Worm (Caenorhabditis elegans) whole organism, L3 larva: ENCODE data around the gene B0034.2.

ENCODE experiments used
- aly-2 ChIP-seq: fragments of 150-350 bp; optimal IDR thresholded peaks from 2 replicates; lab custom pipeline; 2014; ENCODE audit warnings: missing biosample characterization, missing genetic modification characterization
- ceh-9 ChIP-seq: sonication (generic microtip); optimal IDR thresholded peaks from 2 replicates; lab custom pipeline; 2018; ENCODE audit warnings: missing biosample characterization, missing genetic modification characterization
- daf-12 ChIP-seq: fragments of 150-350 bp; optimal IDR thresholded peaks from 2 replicates; lab custom pipeline; 2014; ENCODE audit warnings: missing biosample characterization, missing genetic modification reagents, missing genetic modification characterization
- egl-5 ChIP-seq: fragments of 150-350 bp; optimal IDR thresholded peaks from 2 replicates; lab custom pipeline; 2017; ENCODE audit warnings: missing biosample characterization, missing genetic modification reagents, missing genetic modification characterization, inconsistent platforms
- elt-2 ChIP-seq: sonication (generic microtip); optimal IDR thresholded peaks from 2 replicates; lab custom pipeline; 2016; ENCODE audit warnings: missing genetic modification reagents, mild to moderate bottlenecking, missing genetic modification characterization, missing compliant biosample characterization
- eor-1 ChIP-seq, 2 experiments: fragments of 150-350 bp; optimal IDR thresholded peaks; 2 replicates each; lab custom pipeline; 2014 to 2018; ENCODE audit warnings: missing biosample characterization in 2 of 2, missing genetic modification characterization in 2 of 2
- fkh-10 ChIP-seq: sonication (generic microtip); optimal IDR thresholded peaks from 2 replicates; lab custom pipeline; 2017; ENCODE audit warnings: missing biosample characterization, missing genetic modification reagents, missing genetic modification characterization
- fkh-2 ChIP-seq: fragments of 150-350 bp; optimal IDR thresholded peaks from 2 replicates; lab custom pipeline; 2014; ENCODE audit warnings: missing biosample characterization, missing genetic modification reagents, missing genetic modification characterization
- fos-1 ChIP-seq: fragments of 150-350 bp; optimal IDR thresholded peaks from 2 replicates; lab custom pipeline; 2014; ENCODE audit warnings: missing biosample characterization, missing genetic modification characterization
- jun-1 ChIP-seq: fragments of 150-350 bp; optimal IDR thresholded peaks from 2 replicates; lab custom pipeline; 2014; ENCODE audit warnings: missing biosample characterization, missing genetic modification reagents, missing genetic modification characterization
- lin-15B ChIP-seq: fragments of 150-350 bp; optimal IDR thresholded peaks from 2 replicates; lab custom pipeline; 2014; ENCODE audit warnings: missing biosample characterization, missing genetic modification characterization
- lin-39 ChIP-seq: fragments of 150-350 bp; optimal IDR thresholded peaks from 2 replicates; lab custom pipeline; 2018; ENCODE audit warnings: missing biosample characterization, missing genetic modification reagents, missing genetic modification characterization
- lsy-12 ChIP-seq: sonication (generic microtip); optimal IDR thresholded peaks from 2 replicates; lab custom pipeline; 2016; ENCODE audit warnings: mild to moderate bottlenecking, missing genetic modification characterization, missing compliant biosample characterization
- mdl-1 ChIP-seq: fragments of 150-350 bp; optimal IDR thresholded peaks from 2 replicates; lab custom pipeline; 2014; ENCODE audit warnings: missing biosample characterization, missing genetic modification characterization
- nfya-1 ChIP-seq: sonication (generic microtip); optimal IDR thresholded peaks from 2 replicates; lab custom pipeline; 2017; ENCODE audit warnings: missing genetic modification characterization, mild to moderate bottlenecking, missing compliant biosample characterization, antibody characterized with exemption, moderate library complexity; ENCODE audit not compliant: insufficient read depth
- nhr-12 ChIP-seq: fragments of 150-350 bp; optimal IDR thresholded peaks from 2 replicates; lab custom pipeline; 2014; ENCODE audit warnings: missing biosample characterization, missing genetic modification characterization
- nhr-23 ChIP-seq: fragments of 150-350 bp; optimal IDR thresholded peaks from 2 replicates; lab custom pipeline; 2014; ENCODE audit warnings: missing biosample characterization, missing genetic modification reagents, missing genetic modification characterization
- nhr-25 ChIP-seq: sonication (generic microtip); optimal IDR thresholded peaks from 2 replicates; lab custom pipeline; 2017; ENCODE audit warnings: missing biosample characterization, missing genetic modification characterization
- nhr-28 ChIP-seq: fragments of 150-350 bp; optimal IDR thresholded peaks from 2 replicates; lab custom pipeline; 2014; ENCODE audit warnings: missing biosample characterization, missing genetic modification characterization
- nhr-43 ChIP-seq: sonication (generic microtip); optimal IDR thresholded peaks from 2 replicates; lab custom pipeline; 2016; ENCODE audit warnings: mild to moderate bottlenecking, missing genetic modification characterization, missing compliant biosample characterization; ENCODE audit not compliant: poor library complexity, severe bottlenecking
- nhr-76 ChIP-seq: fragments of 150-350 bp; sonication (generic microtip); optimal IDR thresholded peaks from 5 replicates; lab custom pipeline; 2014; ENCODE audit warnings: missing biosample characterization, missing genetic modification characterization
- nhr-77 ChIP-seq: fragments of 150-350 bp; optimal IDR thresholded peaks from 2 replicates; lab custom pipeline; 2014; ENCODE audit warnings: missing biosample characterization, missing genetic modification characterization
- pha-4 ChIP-seq: fragments of 150-350 bp; optimal IDR thresholded peaks from 2 replicates; lab custom pipeline; 2014; ENCODE audit warnings: missing biosample characterization, missing genetic modification reagents, missing genetic modification characterization
- pqm-1 ChIP-seq: fragments of 150-350 bp; optimal IDR thresholded peaks from 2 replicates; lab custom pipeline; 2017; ENCODE audit warnings: missing biosample characterization, missing genetic modification characterization, inconsistent platforms
- skn-1 ChIP-seq: fragments of 150-350 bp; optimal IDR thresholded peaks from 2 replicates; lab custom pipeline; 2014; ENCODE audit warnings: missing biosample characterization, missing genetic modification characterization
- snpc-4 ChIP-seq: fragments of 150-350 bp; optimal IDR thresholded peaks from 2 replicates; lab custom pipeline; 2014; ENCODE audit warnings: missing biosample characterization, missing genetic modification characterization
- tbx-2 ChIP-seq: sonication (generic microtip); optimal IDR thresholded peaks from 2 replicates; lab custom pipeline; 2016; ENCODE audit warnings: mild to moderate bottlenecking, missing genetic modification characterization, missing compliant biosample characterization
- unc-39 ChIP-seq: sonication (generic microtip); optimal IDR thresholded peaks from 4 replicates; lab custom pipeline; 2017; ENCODE audit warnings: missing biosample characterization, missing genetic modification characterization
- unc-62 ChIP-seq: fragments of 150-350 bp; sonication (generic microtip); optimal IDR thresholded peaks from 4 replicates; lab custom pipeline; 2014; ENCODE audit warnings: missing biosample characterization, missing genetic modification reagents, missing genetic modification characterization
- zag-1 ChIP-seq: fragments of 150-350 bp; optimal IDR thresholded peaks from 2 replicates; lab custom pipeline; 2014; ENCODE audit warnings: missing biosample characterization, missing genetic modification characterization
- ztf-11 ChIP-seq: fragments of 150-350 bp; optimal IDR thresholded peaks from 2 replicates; lab custom pipeline; 2014; ENCODE audit warnings: missing biosample characterization, missing genetic modification characterization

The B0034.2 gene

ce11 chrII:5917010-5917472 is 27.1 kb downstream of the B0034.2 start, which contains the start of gene frh-1:
Gene frh-1 (plus strand): TSS chrII:5917422.
- TF ChIP-seq nhr-28 (tag; lab: Kevin White, UChicago) (no peak), elt-2 (peak; percentile 26), nhr-12 (tag; lab: Kevin White, UChicago) (no peak), unc-39 (tag; lab: Kevin White, UChicago) (no peak)

DNA sequence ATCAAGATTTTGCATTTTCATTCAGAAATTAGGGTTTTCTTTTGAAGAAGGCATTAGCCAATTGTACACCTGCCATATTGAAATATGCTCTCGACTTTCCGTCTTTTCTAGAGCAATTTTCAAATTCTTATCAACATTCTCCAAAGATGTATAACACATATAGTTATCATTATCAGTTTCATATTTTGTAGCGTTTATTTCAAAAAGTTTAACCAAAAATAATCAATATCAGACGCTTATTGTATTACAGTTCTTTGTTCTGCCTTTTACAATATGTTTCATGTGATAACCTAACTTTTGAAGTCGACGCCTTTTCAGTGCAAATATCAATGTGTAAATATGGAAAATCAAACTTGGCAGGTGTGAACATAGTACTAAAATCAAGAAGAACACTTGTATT is 30.3 kb downstream of the B0034.2 start:
- peak; percentile 80 for TF ChIP-seq pqm-1 (tag; lab: Kevin White, UChicago)
- peak; percentile 77 for TF ChIP-seq elt-2
- TF ChIP-seq lin-15B: no peak
- TF ChIP-seq pha-4 (tag; lab: Kevin White, UChicago): peak; percentile 42

DNA sequence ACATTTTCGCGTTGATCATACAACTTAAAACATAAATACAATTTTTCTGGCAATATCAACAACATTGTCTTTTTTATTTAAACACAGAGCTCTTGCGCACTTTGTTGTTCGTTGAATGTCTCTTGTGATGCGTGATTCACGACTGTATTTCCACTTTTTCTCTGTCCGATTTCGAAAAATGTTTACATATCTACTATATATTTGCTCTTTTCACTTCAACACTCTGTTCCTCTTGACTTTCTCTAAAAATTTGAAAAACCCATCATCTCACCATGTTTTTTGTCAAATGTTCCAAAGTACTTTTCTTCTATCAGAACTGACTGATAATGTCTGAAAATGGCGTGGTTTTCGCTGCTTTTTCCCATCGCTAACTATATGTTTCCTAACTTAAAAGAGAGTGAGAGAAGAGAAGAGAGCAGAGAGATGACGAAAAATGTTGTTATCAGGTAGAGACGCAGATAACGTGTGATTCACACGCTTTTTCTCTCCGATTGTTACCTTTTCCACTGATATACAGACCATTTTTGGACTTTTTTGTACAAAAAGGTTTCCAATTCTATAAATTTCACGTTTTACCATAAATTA is 32.1 kb downstream of the B0034.2 start:
- no peak for TF ChIP-seq unc-62
- TF ChIP-seq fos-1 (tag; lab: Kevin White, UChicago): no peak
- TF ChIP-seq pha-4 (tag; lab: Kevin White, UChicago): peak; percentile 94
- no peak for TF ChIP-seq aly-2 (tag; lab: Kevin White, UChicago)
- no peak for TF ChIP-seq daf-12
- TF ChIP-seq ztf-11 (tag; lab: Kevin White, UChicago): no peak
- no peak for TF ChIP-seq fkh-2
- TF ChIP-seq lin-15B: no peak
- TF ChIP-seq lsy-12 (tag; lab: Kevin White, UChicago): no peak
- no peak for TF ChIP-seq nhr-23 (tag; lab: Kevin White, UChicago)
- TF ChIP-seq elt-2: peak; percentile 94
- no peak for TF ChIP-seq eor-1 (tag; optimal IDR thresholded peaks at IDR 0.05; lab: Kevin White, UChicago)
- no peak for TF ChIP-seq lin-39
- no peak for TF ChIP-seq fkh-10 (GFP tag; lab: Kevin White, UChicago)
- no peak for TF ChIP-seq tbx-2 (tag; lab: Kevin White, UChicago)
- peak; percentile 96 for TF ChIP-seq pqm-1 (tag; lab: Kevin White, UChicago)
- TF ChIP-seq skn-1: peak; percentile 47
- no peak for TF ChIP-seq nhr-77 (tag; lab: Kevin White, UChicago)
- TF ChIP-seq nhr-76 (tag; lab: Kevin White, UChicago): no peak
- peak; percentile 41 for TF ChIP-seq jun-1 (tag; lab: Kevin White, UChicago)
- no peak for TF ChIP-seq ceh-9 (tag; lab: Kevin White, UChicago)
- TF ChIP-seq mdl-1 (tag; lab: Kevin White, UChicago): no peak

DNA sequence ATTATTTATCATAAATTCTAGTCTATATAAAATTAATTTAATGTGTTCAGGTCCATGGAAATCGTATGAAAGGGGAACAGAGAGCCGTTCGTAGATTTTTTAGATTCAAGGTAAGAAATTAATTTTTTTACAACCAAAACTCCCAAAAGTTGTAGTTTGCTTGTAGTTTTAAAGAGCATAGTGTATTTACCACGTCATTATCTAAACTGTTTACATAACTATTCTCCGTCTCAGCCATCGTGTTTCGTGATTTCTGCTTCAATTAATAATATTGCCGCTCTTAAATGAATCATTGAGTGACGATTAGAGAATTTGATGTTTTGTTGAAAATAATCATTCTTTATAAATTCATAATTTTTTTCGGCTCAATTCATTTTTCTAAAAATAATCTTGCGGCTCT is 32.9 kb downstream of the B0034.2 start, which contains the start of gene cgt-3:
Gene cgt-3, plus strand, starts transcription at position 51 of the 400 bp plus-strand sequence.
- peak; percentile 58 for TF ChIP-seq pqm-1 (tag; lab: Kevin White, UChicago)
- peak; percentile 71 for TF ChIP-seq pha-4 (tag; lab: Kevin White, UChicago)
- no peak for TF ChIP-seq zag-1 (tag; lab: Kevin White, UChicago)
- TF ChIP-seq, all 47 proteins: peak for 2

- peak; percentile 46 for TF ChIP-seq lin-15B
- TF ChIP-seq pqm-1 (tag; lab: Kevin White, UChicago): peak; percentile 40
- TF ChIP-seq elt-2: peak; percentile 12
- TF ChIP-seq nfya-1: peak; percentile 42
- peak; percentile 22 for TF ChIP-seq snpc-4 (tag; lab: Kevin White, UChicago)
- TF ChIP-seq daf-12: no peak
- no peak for TF ChIP-seq eor-1 (tag; optimal IDR thresholded peaks at IDR 0.05; lab: Kevin White, UChicago)
- no peak for TF ChIP-seq nhr-76 (tag; lab: Kevin White, UChicago)
- TF ChIP-seq ztf-11 (tag; lab: Kevin White, UChicago): no peak
- no peak for TF ChIP-seq egl-5
- peak; percentile 73 for TF ChIP-seq skn-1
- TF ChIP-seq pha-4 (tag; lab: Kevin White, UChicago): peak; percentile 78
- peak; percentile 29 for TF ChIP-seq nhr-25 (tag; lab: Kevin White, UChicago)
- TF ChIP-seq nhr-43: no peak
- TF ChIP-seq, all 47 proteins: peak for 8
These were observed 36.7 kb downstream of the B0034.2 start, which contains the start of gene vps-35 for ce11 chrII:5907482-5907881. Gene vps-35 (plus strand): TSS chrII:5907816.

DNA sequence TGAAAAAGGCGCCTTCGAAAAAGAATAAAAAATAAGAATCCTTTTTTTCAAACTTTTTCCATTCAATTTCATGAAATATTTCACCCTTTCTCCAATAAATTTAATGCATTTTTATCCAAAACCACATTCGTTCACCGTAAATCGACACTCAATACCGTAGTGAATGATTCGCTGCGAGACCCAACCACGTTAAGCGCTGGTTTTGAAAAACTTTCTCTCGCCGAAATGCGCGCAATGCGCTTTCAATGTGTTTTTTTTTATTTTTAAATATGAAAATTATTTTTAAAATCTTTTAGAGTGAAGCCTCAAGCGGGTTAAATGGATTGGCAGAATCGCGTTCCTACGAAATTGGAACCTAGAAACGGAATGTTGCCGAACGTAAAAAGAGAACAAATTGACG is 37.9 kb downstream of the B0034.2 start, which contains the start of gene F59G1.8:
Gene F59G1.8, plus strand, starts transcription at position 293 of the 400 bp plus-strand sequence.
- no peak for TF ChIP-seq eor-1 (tag; optimal IDR thresholded peaks at IDR 0.05; lab: Kevin White, UChicago)
- TF ChIP-seq nhr-25 (tag; lab: Kevin White, UChicago): no peak
- TF ChIP-seq lin-39: no peak
- TF ChIP-seq pqm-1 (tag; lab: Kevin White, UChicago): no peak
- no peak for TF ChIP-seq nhr-12 (tag; lab: Kevin White, UChicago)
- TF ChIP-seq zag-1 (tag; lab: Kevin White, UChicago): no peak
